Fruit fly (Drosophila melanogaster) whole organism, adult: ENCODE results near the gene CG14411.

ENCODE experiments used
- CG33017 ChIP-seq: fragments of 200-800 bp; sonication (Bioruptor generic); optimal IDR thresholded peaks from 2 replicates; lab custom pipeline; 2018; ENCODE audit warnings: missing biosample characterization, mild to moderate bottlenecking, missing genetic modification characterization, moderate library complexity
- CG7101 ChIP-seq: fragments of 200-800 bp; sonication (Bioruptor generic); optimal IDR thresholded peaks from 2 replicates; lab custom pipeline; 2018; ENCODE audit warnings: missing biosample characterization, mild to moderate bottlenecking, missing genetic modification characterization, moderate library complexity
- Clk ChIP-seq: fragments of 200-800 bp; sonication (Bioruptor generic); optimal IDR thresholded peaks from 2 replicates; lab custom pipeline; 2017; ENCODE audit warnings: missing biosample characterization, missing genetic modification characterization
- Hr96 ChIP-seq: fragments of 200-800 bp; sonication (Bioruptor generic); optimal IDR thresholded peaks from 2 replicates; lab custom pipeline; 2016; ENCODE audit warnings: missing biosample characterization, missing genetic modification characterization
- bab1 ChIP-seq: fragments of 200-800 bp; sonication (Bioruptor generic); optimal IDR thresholded peaks from 3 replicates; lab custom pipeline; 2019; ENCODE audit warnings: missing biosample characterization, mild to moderate bottlenecking, missing genetic modification characterization, moderate library complexity
- ovo ChIP-seq: fragments of 200-800 bp; sonication (Bioruptor generic); optimal IDR thresholded peaks from 2 replicates; lab custom pipeline; 2016; ENCODE audit warnings: missing biosample characterization, missing genetic modification characterization
- tj ChIP-seq: fragments of 200-800 bp; sonication (Bioruptor generic); optimal IDR thresholded peaks from 3 replicates; lab custom pipeline; 2017; ENCODE audit warnings: missing biosample characterization, mild to moderate bottlenecking, missing genetic modification characterization, moderate library complexity
- toe ChIP-seq: fragments of 200-800 bp; sonication (Bioruptor generic); optimal IDR thresholded peaks from 2 replicates; lab custom pipeline; 2016; ENCODE audit warnings: missing biosample characterization, missing genetic modification characterization

DNA sequence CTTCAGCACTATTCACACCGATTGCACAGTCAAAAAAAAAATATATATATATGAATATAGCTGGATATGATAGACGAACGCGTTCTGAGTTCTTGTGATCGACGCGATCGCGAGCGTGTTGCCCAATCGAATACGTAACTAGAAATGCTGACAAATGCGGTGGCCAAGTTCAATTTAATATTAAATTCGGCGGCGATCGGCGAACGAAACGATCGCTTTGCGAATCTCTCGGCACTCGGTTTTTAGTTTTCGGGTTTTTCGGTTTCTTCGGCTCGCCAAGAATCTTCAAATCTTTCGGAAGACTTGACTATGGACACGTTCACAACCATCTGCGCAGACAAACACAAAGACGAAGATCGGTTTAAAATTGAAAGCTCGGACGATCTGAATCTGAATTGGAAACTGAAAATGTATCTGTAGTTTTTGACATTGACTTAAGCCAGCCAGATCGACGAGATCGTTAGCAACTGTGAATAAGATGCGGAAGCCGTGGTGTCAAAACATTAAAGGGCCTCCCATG, 20.8 kb downstream of the CG14411 start, which contains the start of gene CG9521:
- no peak for TF ChIP-seq CG7101 (tag; lab: Kevin White, UChicago)
- TF ChIP-seq tj: no peak
- TF ChIP-seq ovo: no peak
- no peak for TF ChIP-seq toe (GFP tag; lab: Kevin White, UChicago)
- TF ChIP-seq CG33017 (tag; lab: Kevin White, UChicago): no peak
- TF ChIP-seq Clk (GFP tag; lab: Kevin White, UChicago): no peak
- TF ChIP-seq Hr96 (GFP tag; lab: Kevin White, UChicago): no peak
- no peak for TF ChIP-seq bab1
